Worm (Caenorhabditis elegans): ENCODE measurements around the gene M176.5.
"Not testable (repeated sequence)": the region's sequence is repeated elsewhere in the genome, so short reads cannot be mapped to it uniquely, and the experiment has no call there.

Gene M176.5

DNA sequence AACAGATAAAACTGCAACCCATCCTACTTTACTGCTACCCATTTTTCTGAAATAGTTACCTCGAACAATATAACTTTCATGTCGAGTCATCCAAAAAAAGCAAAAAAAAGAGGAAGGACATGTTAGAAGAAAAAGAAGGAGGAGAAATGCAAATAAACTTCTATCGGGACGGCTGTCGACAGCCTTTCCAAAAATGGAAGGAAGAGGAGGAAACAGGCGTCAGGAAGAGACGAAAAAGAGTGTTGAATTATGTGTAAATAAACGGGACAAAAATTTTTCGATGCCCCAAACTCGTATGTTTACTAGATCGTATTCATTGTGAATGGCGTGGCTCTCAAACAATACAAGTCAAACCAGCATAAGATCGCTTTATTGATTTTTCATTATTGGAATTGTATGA lies at the start of gene M176.5:
M176.5 (minus strand) TSS at position 101 of the 400 bp plus-strand sequence.
- no peak for TF ChIP-seq egl-5 (tag; optimal IDR thresholded peaks at IDR 0.05)
- TF ChIP-seq egl-27 (tag; optimal IDR thresholded peaks at IDR 0.05): no peak
- no peak for TF ChIP-seq elt-3 (tag; optimal IDR thresholded peaks at IDR 0.05)
- TF ChIP-seq nhr-12 (tag; optimal IDR thresholded peaks at IDR 0.05): no peak
- TF ChIP-seq R02D3.7 (tag; optimal IDR thresholded peaks at IDR 0.05): no peak
- peak; percentile 5 for TF ChIP-seq hmg-11 (tag; optimal IDR thresholded peaks at IDR 0.05)
- no peak for TF ChIP-seq ceh-16 (tag; optimal IDR thresholded peaks at IDR 0.05)
- no peak for TF ChIP-seq pqm-1 (tag; optimal IDR thresholded peaks at IDR 0.05)
- peak; percentile 78 for TF ChIP-seq pha-4 (tag; optimal IDR thresholded peaks at IDR 0.05)

DNA sequence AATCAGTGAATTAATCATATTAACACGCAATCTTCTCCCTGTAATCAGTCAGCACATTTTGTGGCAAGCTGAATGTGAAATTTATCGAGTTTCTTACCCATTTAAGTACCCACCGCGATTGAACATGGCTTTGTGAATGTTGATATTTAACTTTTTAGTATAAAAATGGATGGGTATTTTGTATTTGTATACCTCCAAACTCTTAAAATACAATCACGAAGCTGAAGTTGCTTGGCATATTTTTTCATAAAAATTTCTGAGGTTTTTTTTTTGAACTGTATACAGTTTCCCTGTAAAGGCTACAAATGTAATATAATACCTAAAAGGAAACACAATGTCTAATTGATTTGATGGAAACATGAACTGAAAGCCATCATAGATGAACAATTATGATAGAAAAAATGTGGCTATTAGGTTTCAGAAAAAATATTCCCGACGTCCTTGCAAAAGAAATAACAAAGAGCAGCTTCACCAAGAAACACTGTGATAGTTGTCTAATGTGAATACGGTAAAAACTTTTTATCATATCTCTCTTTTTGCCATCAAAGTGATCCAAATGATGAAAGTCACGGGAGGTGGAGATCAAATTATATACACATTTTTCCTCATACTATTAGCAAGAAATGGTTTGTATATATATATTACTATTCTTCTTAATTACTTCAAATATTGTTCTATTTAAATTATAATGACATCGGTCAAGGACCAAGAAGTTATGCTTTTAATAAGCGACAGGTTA lies 47.0 kb upstream of the M176.5 start, which contains the start of the genes chil-25 and chil-26:
chil-25 (minus strand) TSS at position 101 of the 739 bp plus-strand sequence.
chil-26 (plus strand) TSS at position 689 of the 739 bp plus-strand sequence.
- no peak for TF ChIP-seq pha-4 (tag; optimal IDR thresholded peaks at IDR 0.05)
- TF ChIP-seq ceh-28 (tag; optimal IDR thresholded peaks at IDR 0.05): no peak
- no peak for TF ChIP-seq fkh-2 (tag; optimal IDR thresholded peaks at IDR 0.05)
- TF ChIP-seq elt-3 (tag; optimal IDR thresholded peaks at IDR 0.05): no peak
- TF ChIP-seq mml-1 (tag; optimal IDR thresholded peaks at IDR 0.05): no peak
- no peak for TF ChIP-seq daf-12 (tag; optimal IDR thresholded peaks at IDR 0.05)
- TF ChIP-seq nhr-28 (tag; optimal IDR thresholded peaks at IDR 0.05): no peak

DNA sequence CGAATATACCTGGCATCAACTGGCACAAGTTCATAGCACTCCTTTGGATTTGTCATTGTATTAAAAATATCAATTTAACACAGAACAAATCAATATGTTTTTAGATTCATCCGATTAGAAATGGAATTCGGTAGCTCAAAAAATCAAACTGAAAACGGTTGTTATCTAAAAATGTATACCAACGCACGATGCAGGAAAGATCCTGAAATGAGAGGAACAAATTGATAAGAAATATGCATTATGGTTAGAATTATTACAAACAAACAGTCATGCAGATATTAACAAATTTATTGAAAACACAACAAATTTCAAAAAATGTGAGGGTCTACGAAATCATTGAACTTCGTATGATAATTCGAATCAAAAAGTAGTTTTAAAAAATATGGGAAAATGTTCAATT lies 42.5 kb upstream of the M176.5 start, which contains the start of gene T19H5.6:
T19H5.6 (minus strand) TSS at position 195 of the 400 bp plus-strand sequence.
- TF ChIP-seq ceh-16 (tag; optimal IDR thresholded peaks at IDR 0.05) (no peak), elt-2 (tag; optimal IDR thresholded peaks at IDR 0.05) (peak; percentile 71), pqm-1 (tag; optimal IDR thresholded peaks at IDR 0.05) (peak; percentile 52)

DNA sequence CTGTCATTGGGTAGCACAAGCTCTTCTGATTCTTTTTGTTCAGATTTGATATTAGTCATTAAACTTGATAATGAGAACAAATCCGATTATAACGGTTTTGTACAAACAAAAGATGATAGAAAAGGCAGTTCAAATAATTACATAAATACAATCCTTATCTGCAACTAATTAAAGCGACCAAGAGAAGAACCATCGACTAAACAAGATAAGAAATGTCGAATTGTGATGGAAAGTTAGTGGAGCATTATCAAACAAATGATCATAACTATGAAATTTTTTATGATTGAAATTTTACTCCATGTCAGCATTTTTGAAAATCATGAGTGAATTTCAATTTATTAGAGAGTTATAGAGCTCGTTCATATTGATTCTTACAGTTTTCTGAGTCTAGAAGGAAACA lies 40.9 kb upstream of the M176.5 start, which contains the start of gene chil-23:
chil-23 (minus strand) TSS at position 198 of the 400 bp plus-strand sequence.
- TF ChIP-seq elt-2 (tag; optimal IDR thresholded peaks at IDR 0.05): peak; percentile 96
- no peak for TF ChIP-seq nhr-11 (tag; optimal IDR thresholded peaks at IDR 0.05)
- TF ChIP-seq pqm-1 (tag; optimal IDR thresholded peaks at IDR 0.05): peak; percentile 97
- no peak for TF ChIP-seq zag-1 (tag; optimal IDR thresholded peaks at IDR 0.05)
- peak; percentile 49 for TF ChIP-seq pha-4 (tag; optimal IDR thresholded peaks at IDR 0.05)
- TF ChIP-seq lin-39 (tag; optimal IDR thresholded peaks at IDR 0.05): no peak
- no peak for TF ChIP-seq daf-12 (tag; optimal IDR thresholded peaks at IDR 0.05)
- TF ChIP-seq jun-1 (tag; optimal IDR thresholded peaks at IDR 0.05): peak; percentile 82
- no peak for TF ChIP-seq eor-1 (tag; optimal IDR thresholded peaks at IDR 0.05)

DNA sequence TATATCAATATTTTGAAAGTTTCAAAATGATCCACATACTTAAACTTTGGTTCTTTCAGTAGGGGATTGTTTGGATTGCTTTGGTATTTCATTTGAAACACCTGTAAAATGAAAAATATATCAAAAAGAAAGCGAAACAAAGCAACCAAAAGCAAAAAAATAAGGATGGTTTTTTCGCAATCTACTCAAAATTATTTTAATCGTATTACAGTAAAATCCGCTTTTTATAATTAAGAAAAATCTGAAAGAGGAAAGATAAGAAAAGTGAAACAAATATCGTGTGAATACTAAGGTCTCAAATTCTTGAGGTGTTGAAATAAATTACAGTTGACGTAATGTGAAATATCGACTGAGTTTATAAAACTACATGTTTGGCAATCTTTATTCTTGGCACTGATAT lies 38.6 kb upstream of the M176.5 start, which contains the start of gene chil-22:
chil-22 (minus strand) TSS at position 101 of the 400 bp plus-strand sequence.
- no peak for TF ChIP-seq nhr-43 (tag; optimal IDR thresholded peaks at IDR 0.05; ENCODE audit: poor library complexity, severe bottlenecking)
- TF ChIP-seq egl-5 (tag; optimal IDR thresholded peaks at IDR 0.05): no peak
- TF ChIP-seq fkh-10 (GFP tag; optimal IDR thresholded peaks at IDR 0.05): no peak
- no peak for TF ChIP-seq nhr-76 (tag; optimal IDR thresholded peaks at IDR 0.05)
- TF ChIP-seq unc-39 (tag; optimal IDR thresholded peaks at IDR 0.05): no peak
- no peak for TF ChIP-seq zag-1 (tag; optimal IDR thresholded peaks at IDR 0.05)
- TF ChIP-seq lin-39 (tag; optimal IDR thresholded peaks at IDR 0.05): no peak
- no peak for TF ChIP-seq jun-1 (tag; optimal IDR thresholded peaks at IDR 0.05)

DNA sequence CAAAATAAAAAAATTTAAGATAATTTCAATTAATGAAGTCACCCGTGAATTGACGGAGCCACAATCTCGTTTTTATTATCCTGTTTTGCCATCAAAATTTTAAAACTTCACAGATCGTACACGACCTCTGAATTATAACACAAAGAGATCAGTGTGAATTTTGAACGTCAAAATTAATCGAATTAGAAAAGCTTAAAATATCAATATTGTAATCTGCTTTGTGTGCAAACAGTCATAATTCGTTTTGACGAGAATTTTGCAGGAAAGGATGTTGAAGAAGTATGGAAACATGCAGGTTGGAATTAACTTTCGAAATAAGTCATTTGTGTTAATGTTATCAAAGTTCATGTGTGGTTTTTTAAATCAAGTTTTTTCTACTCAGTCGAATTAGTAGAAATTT lies 34.3 kb upstream of the M176.5 start, which contains the start of gene chil-21:
chil-21 (minus strand) TSS at position 101 of the 400 bp plus-strand sequence.
- not testable (repeated sequence) for TF ChIP-seq ceh-9, aly-2, daf-12 (tag; optimal IDR thresholded peaks at IDR 0.05)

DNA sequence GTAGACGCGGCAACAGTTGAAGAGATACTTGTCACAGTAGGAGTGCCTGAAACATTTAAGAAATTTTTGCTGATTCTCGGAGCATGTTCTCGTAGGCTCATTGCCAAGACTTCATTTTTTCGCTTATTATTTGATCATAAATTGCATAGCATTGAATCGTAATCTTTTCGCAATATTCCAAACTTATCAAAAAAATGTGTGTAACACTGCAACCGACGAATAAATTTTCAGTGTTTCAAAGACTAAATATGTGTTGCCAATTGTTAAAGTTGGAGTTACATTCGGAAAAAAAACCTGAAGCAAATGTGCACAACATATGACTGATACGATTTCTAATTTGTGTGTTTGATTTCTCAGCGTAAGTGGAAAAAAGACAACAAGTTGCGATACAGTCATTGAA lies 31.9 kb upstream of the M176.5 start, which contains the start of gene R09D1.14:
R09D1.14 (minus strand) TSS at position 101 of the 400 bp plus-strand sequence.
- not testable (repeated sequence) for TF ChIP-seq ceh-28, nhr-12, ceh-9 (tag; optimal IDR thresholded peaks at IDR 0.05)

All from whole organism, L3 larva.